Fruit fly (Drosophila melanogaster) whole organism, embryonic: ENCODE measurements around the gene Bdp1.

Experiments
- B-H2 ChIP-seq: fragments of 200-800 bp; sonication (Bioruptor generic); optimal IDR thresholded peaks from 2 replicates; lab custom pipeline; 2018; ENCODE audit warnings: missing biosample characterization, mild to moderate bottlenecking, missing genetic modification characterization
- C15 ChIP-seq: fragments of 200-800 bp; sonication (Bioruptor generic); IDR thresholded peaks from 3 replicates; pipeline ENCODE4 v1.3.6; 2022; ENCODE audit warnings: missing biosample characterization, missing genetic modification characterization
- CG10267 ChIP-seq: fragments of 200-800 bp; sonication (Bioruptor generic); optimal IDR thresholded peaks from 2 replicates; lab custom pipeline; 2018; ENCODE audit warnings: missing biosample characterization, mild to moderate bottlenecking, missing genetic modification characterization, moderate library complexity
- CG12104 ChIP-seq: fragments of 200-800 bp; sonication (Bioruptor generic); optimal IDR thresholded peaks from 3 replicates; lab custom pipeline; 2016; ENCODE audit warnings: missing biosample characterization, missing genetic modification characterization
- CG14441 ChIP-seq: fragments of 200-800 bp; sonication (Bioruptor generic); IDR thresholded peaks from 2 replicates; pipeline ENCODE4 v1.3.6; 2022; ENCODE audit warnings: missing biosample characterization, missing genetic modification characterization
- CG14667 ChIP-seq: fragments of 200-800 bp; sonication (Bioruptor generic); IDR thresholded peaks from 2 replicates; pipeline ENCODE4 v1.3.6; 2022; ENCODE audit warnings: missing biosample characterization, missing genetic modification characterization
- CG16863 ChIP-seq: fragments of 200-800 bp; sonication (Bioruptor generic); optimal IDR thresholded peaks from 3 replicates; lab custom pipeline; 2016; ENCODE audit warnings: missing biosample characterization, missing genetic modification characterization
- CG17568 ChIP-seq: fragments of 200-800 bp; sonication (Bioruptor generic); optimal IDR thresholded peaks from 2 replicates; lab custom pipeline; 2018; ENCODE audit warnings: missing biosample characterization, mild to moderate bottlenecking, missing genetic modification characterization, moderate library complexity
- CG17829 ChIP-seq: fragments of 200-800 bp; optimal IDR thresholded peaks from 2 replicates; lab custom pipeline; 2019; ENCODE audit warnings: missing biosample characterization, mild to moderate bottlenecking, missing genetic modification characterization, moderate library complexity
- CG1832 ChIP-seq: fragments of 200-800 bp; sonication (Bioruptor generic); optimal IDR thresholded peaks from 2 replicates; lab custom pipeline; 2017; ENCODE audit warnings: missing biosample characterization, mild to moderate bottlenecking, missing genetic modification characterization, inconsistent platforms
- CG18764 ChIP-seq: fragments of 200-800 bp; sonication (Bioruptor generic); optimal IDR thresholded peaks from 3 replicates; lab custom pipeline; 2016; ENCODE audit warnings: missing biosample characterization, missing genetic modification characterization
- CG31365 ChIP-seq: fragments of 200-800 bp; sonication (Bioruptor generic); optimal IDR thresholded peaks from 2 replicates; lab custom pipeline; 2018; ENCODE audit warnings: missing biosample characterization, mild to moderate bottlenecking, missing genetic modification characterization
- CG3163 ChIP-seq: fragments of 200-800 bp; sonication (Bioruptor generic); optimal IDR thresholded peaks from 3 replicates; lab custom pipeline; 2016; ENCODE audit warnings: missing biosample characterization, missing genetic modification characterization
- CG3281 ChIP-seq: fragments of 200-800 bp; sonication (Bioruptor generic); optimal IDR thresholded peaks from 3 replicates; lab custom pipeline; 2017; ENCODE audit warnings: missing biosample characterization, mild to moderate bottlenecking, missing genetic modification characterization
- CTCF ChIP-seq: fragments of 200-800 bp; sonication (Bioruptor generic); optimal IDR thresholded peaks from 2 replicates; lab custom pipeline; 2017; ENCODE audit warnings: missing biosample characterization, mild to moderate bottlenecking, missing genetic modification characterization, moderate library complexity
- CkIIα-i1 ChIP-seq: fragments of 200-800 bp; sonication (Bioruptor generic); IDR thresholded peaks from 2 replicates; pipeline ENCODE4 v1.3.6; 2022; ENCODE audit warnings: missing biosample characterization, missing genetic modification characterization
- Dfd ChIP-seq, 2 experiments: fragments of >200 bp; optimal IDR thresholded peaks; 2 replicates each; lab custom pipeline; 2017; ENCODE audit warnings: missing biosample characterization in 2 of 2, missing genetic modification characterization in 2 of 2
- E2f2 ChIP-seq: fragments of 200-800 bp; sonication (Bioruptor generic); IDR thresholded peaks from 2 replicates; pipeline ENCODE4 v1.3.6; 2022; ENCODE audit warnings: missing biosample characterization, missing genetic modification characterization
- Ets65A ChIP-seq: fragments of 200-800 bp; sonication (Bioruptor generic); peaks from one replicate; lab custom pipeline; 2016; ENCODE audit warnings: missing biosample characterization, missing genetic modification characterization
- Fer3 ChIP-seq: fragments of 200-800 bp; sonication (Bioruptor generic); optimal IDR thresholded peaks from 2 replicates; lab custom pipeline; 2018; ENCODE audit warnings: missing biosample characterization, mild to moderate bottlenecking, missing genetic modification characterization, moderate library complexity
- Gsc ChIP-seq: fragments of 200-800 bp; sonication (Bioruptor generic); IDR thresholded peaks from 2 replicates; pipeline ENCODE4 v1.3.6; 2022; ENCODE audit warnings: missing biosample characterization, missing genetic modification characterization
- HHEX ChIP-seq: fragments of 200-800 bp; sonication (Bioruptor generic); optimal IDR thresholded peaks from 3 replicates; lab custom pipeline; 2017; ENCODE audit warnings: missing biosample characterization, mild to moderate bottlenecking, missing genetic modification characterization, missing genetic modification reagents
- Med ChIP-seq: fragments of 200-800 bp; sonication (Bioruptor generic); peaks from one replicate; lab custom pipeline; 2016; ENCODE audit warnings: missing biosample characterization, missing genetic modification characterization, mild to moderate bottlenecking, inconsistent platforms, moderate library complexity
- NC2β ChIP-seq: fragments of 200-800 bp; sonication (Bioruptor generic); optimal IDR thresholded peaks from 2 replicates; lab custom pipeline; 2016; ENCODE audit warnings: missing biosample characterization, missing genetic modification characterization
- NK7.1 ChIP-seq: fragments of 200-800 bp; sonication (Bioruptor generic); optimal IDR thresholded peaks from 3 replicates; lab custom pipeline; 2016; ENCODE audit warnings: missing biosample characterization, missing genetic modification characterization
- Nf-YB ChIP-seq: fragments of 200-800 bp; sonication (Bioruptor generic); optimal IDR thresholded peaks from 3 replicates; lab custom pipeline; 2019; ENCODE audit warnings: missing biosample characterization, mild to moderate bottlenecking, missing genetic modification characterization, moderate library complexity
- Oaz ChIP-seq: fragments of 200-800 bp; sonication (Bioruptor generic); IDR thresholded peaks from 2 replicates; pipeline ENCODE4 v1.3.6; 2022; ENCODE audit warnings: missing biosample characterization, missing genetic modification characterization
- Side ChIP-seq: fragments of 200-800 bp; sonication (Bioruptor generic); optimal IDR thresholded peaks from 2 replicates; lab custom pipeline; 2016; ENCODE audit warnings: missing biosample characterization, missing genetic modification characterization
- Stat92E ChIP-seq, 3 experiments: fragments of >200 bp in 2 of 3; fragments of 200-800 bp in 1 of 3; sonication (Bioruptor generic) in 1 of 3; optimal IDR thresholded peaks; 2 replicates each; lab custom pipeline; 2017 to 2019; ENCODE audit warnings: missing biosample characterization in 3 of 3, missing genetic modification characterization in 3 of 3, mild to moderate bottlenecking in 1 of 3, moderate library complexity in 1 of 3
- abd-A ChIP-seq: fragments of 200-800 bp; sonication (Bioruptor generic); optimal IDR thresholded peaks from 3 replicates; lab custom pipeline; 2019; ENCODE audit warnings: missing biosample characterization, mild to moderate bottlenecking, missing genetic modification characterization, moderate library complexity
- bowl ChIP-seq: fragments of 200-800 bp; sonication (Bioruptor generic); IDR thresholded peaks from 2 replicates; pipeline ENCODE4 v1.3.6; 2022; ENCODE audit warnings: missing biosample characterization, missing genetic modification characterization
- cad ChIP-seq: fragments of >200 bp; optimal IDR thresholded peaks from 2 replicates; lab custom pipeline; 2017; ENCODE audit warnings: missing biosample characterization, missing genetic modification characterization
- caup ChIP-seq: fragments of 200-800 bp; sonication (Bioruptor generic); optimal IDR thresholded peaks from 3 replicates; lab custom pipeline; 2017; ENCODE audit warnings: missing biosample characterization, mild to moderate bottlenecking, missing genetic modification characterization, moderate library complexity; ENCODE audit not compliant: severe bottlenecking
- chm ChIP-seq: fragments of 200-800 bp; sonication (Bioruptor generic); IDR thresholded peaks from 2 replicates; pipeline ENCODE4 v1.3.6; 2022; ENCODE audit warnings: missing biosample characterization, missing genetic modification characterization
- grn ChIP-seq: fragments of 200-800 bp; sonication (Bioruptor generic); optimal IDR thresholded peaks from 3 replicates; lab custom pipeline; 2017; ENCODE audit warnings: missing biosample characterization, missing genetic modification characterization
- ind ChIP-seq: fragments of 200-800 bp; sonication (Bioruptor generic); optimal IDR thresholded peaks from 3 replicates; lab custom pipeline; 2016; ENCODE audit warnings: missing biosample characterization, missing genetic modification characterization
- mirr ChIP-seq: fragments of 200-800 bp; sonication (Bioruptor generic); optimal IDR thresholded peaks from 3 replicates; lab custom pipeline; 2018; ENCODE audit warnings: missing biosample characterization, mild to moderate bottlenecking, missing genetic modification characterization
- nmo ChIP-seq: fragments of 200-800 bp; sonication (Bioruptor generic); optimal IDR thresholded peaks from 2 replicates; lab custom pipeline; 2018; ENCODE audit warnings: missing biosample characterization, mild to moderate bottlenecking, missing genetic modification characterization, moderate library complexity
- onecut ChIP-seq: fragments of 200-800 bp; sonication (Bioruptor generic); IDR thresholded peaks from 2 replicates; pipeline ENCODE4 v1.3.6; 2022; ENCODE audit warnings: missing biosample characterization, missing genetic modification characterization
- pho ChIP-seq: fragments of 200-800 bp; sonication (Bioruptor generic); optimal IDR thresholded peaks from 2 replicates; lab custom pipeline; 2016; ENCODE audit warnings: missing biosample characterization, missing genetic modification characterization
- phol ChIP-seq: fragments of 200-800 bp; sonication (Bioruptor generic); optimal IDR thresholded peaks from 3 replicates; lab custom pipeline; 2018; ENCODE audit warnings: missing biosample characterization, mild to moderate bottlenecking, missing genetic modification characterization, moderate library complexity
- pita ChIP-seq: fragments of 200-800 bp; sonication (Bioruptor generic); optimal IDR thresholded peaks from 2 replicates; lab custom pipeline; 2017; ENCODE audit warnings: missing biosample characterization, mild to moderate bottlenecking, missing genetic modification characterization
- repo ChIP-seq: fragments of 200-800 bp; sonication (Bioruptor generic); optimal IDR thresholded peaks from 2 replicates; lab custom pipeline; 2016; ENCODE audit warnings: missing biosample characterization, missing genetic modification characterization
- rib ChIP-seq: fragments of 200-800 bp; sonication (Bioruptor generic); IDR thresholded peaks from 2 replicates; pipeline ENCODE4 v1.3.6; 2022; ENCODE audit warnings: missing biosample characterization, missing genetic modification characterization
- sisA ChIP-seq: fragments of 200-800 bp; sonication (Bioruptor generic); IDR thresholded peaks from 2 replicates; pipeline ENCODE4 v1.3.6; 2022; ENCODE audit warnings: missing biosample characterization, missing genetic modification characterization
- slou ChIP-seq: fragments of 200-800 bp; sonication (Bioruptor generic); optimal IDR thresholded peaks from 3 replicates; lab custom pipeline; 2016; ENCODE audit warnings: missing biosample characterization, missing genetic modification characterization
- sqz ChIP-seq: fragments of 200-800 bp; sonication (Bioruptor generic); optimal IDR thresholded peaks from 3 replicates; lab custom pipeline; 2018; ENCODE audit warnings: missing biosample characterization, mild to moderate bottlenecking, missing genetic modification characterization
- tap ChIP-seq: fragments of 200-800 bp; optimal IDR thresholded peaks from 3 replicates; lab custom pipeline; 2019; ENCODE audit warnings: missing biosample characterization, mild to moderate bottlenecking, missing genetic modification characterization, moderate library complexity
- tll ChIP-seq, 2 experiments: fragments of 200-800 bp in 1 of 2; fragments of >200 bp in 1 of 2; sonication (Bioruptor generic) in 1 of 2; optimal IDR thresholded peaks; 2 replicates each; lab custom pipeline; 2017 to 2019; ENCODE audit warnings: missing biosample characterization in 2 of 2, missing genetic modification characterization in 2 of 2, mild to moderate bottlenecking in 1 of 2, moderate library complexity in 1 of 2
- wor ChIP-seq: fragments of 200-800 bp; sonication (Bioruptor generic); IDR thresholded peaks from 2 replicates; pipeline ENCODE4 v1.3.6; 2022; ENCODE audit warnings: missing biosample characterization, missing genetic modification characterization

Bdp1 gene

DNA sequence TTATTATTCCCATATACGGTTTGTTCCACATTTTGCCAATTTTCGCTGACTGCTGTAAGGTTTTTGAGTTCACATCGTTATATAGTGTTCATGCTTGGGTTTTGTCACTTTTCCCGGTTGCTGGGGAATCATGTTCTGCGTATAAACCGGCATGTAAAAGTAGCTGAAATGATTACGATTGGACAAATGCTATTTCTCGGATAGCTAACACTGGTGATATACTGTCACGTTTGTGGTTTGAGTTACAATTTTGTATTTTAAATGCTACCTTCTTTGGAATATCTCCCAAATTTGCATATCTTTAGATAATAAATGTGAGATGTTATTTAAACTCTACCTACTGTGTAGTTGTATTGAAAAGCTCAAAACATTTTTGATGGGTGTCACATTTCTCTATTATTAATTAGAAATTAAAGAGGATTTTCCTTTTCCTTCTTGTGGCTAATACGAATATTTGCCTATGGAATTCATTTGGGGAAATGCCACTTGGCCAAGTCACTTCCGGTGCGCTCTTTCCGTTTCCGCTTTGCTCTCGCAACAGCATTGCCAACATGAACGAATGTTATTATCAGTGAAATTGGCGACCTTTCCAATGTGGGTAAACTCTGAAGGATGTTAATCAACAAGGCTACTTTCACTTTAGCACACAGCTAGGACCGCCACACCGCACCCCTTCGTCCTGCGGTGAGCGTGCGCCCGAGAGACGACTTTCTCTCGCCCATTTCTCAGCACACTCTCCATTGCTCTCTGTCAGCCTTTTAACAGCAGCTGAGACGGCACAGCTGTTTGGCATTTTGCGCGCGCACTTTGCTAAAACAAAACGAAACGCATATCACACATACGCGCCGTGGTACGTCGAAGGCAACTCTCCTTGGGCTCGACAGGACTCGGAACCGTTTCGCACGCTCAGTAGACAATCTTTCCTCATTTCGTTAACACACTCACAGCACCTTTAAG lies 41.1 kb upstream of the Bdp1 start, which contains the start of the genes CG16956, CG42784 and CG43850 (continued):
- TF ChIP-seq mirr (GFP tag; lab: Kevin White, UChicago): peak; percentile 85
- TF ChIP-seq CG3163 (GFP tag; lab: Kevin White, UChicago): no peak
- TF ChIP-seq CG17568 (GFP tag; lab: Kevin White, UChicago): peak; percentile 87
- peak; percentile 78 for TF ChIP-seq HHEX (GFP tag; lab: Kevin White, UChicago)
- TF ChIP-seq CG16863: no peak
- TF ChIP-seq cad (GFP tag; lab: Kevin White, UChicago): no peak
- TF ChIP-seq wor (GFP tag; lab: Robert Waterston, UW): no peak
- no peak for TF ChIP-seq NK7.1 (GFP tag; lab: Kevin White, UChicago)
- TF ChIP-seq tap (tag; lab: Kevin White, UChicago): peak; percentile 30
- TF ChIP-seq repo (GFP tag; lab: Kevin White, UChicago): no peak
- TF ChIP-seq sqz (GFP tag; lab: Kevin White, UChicago): peak; percentile 26
- TF ChIP-seq Stat92E (GFP tag; optimal IDR thresholded peaks at IDR 0.05; lab: Kevin White, UChicago): no peak
- TF ChIP-seq Ets65A (GFP tag; lab: Kevin White, UChicago): peak; percentile 51
- peak; percentile 59 for TF ChIP-seq onecut (GFP tag; lab: Robert Waterston, UW)
- TF ChIP-seq Gsc: no peak
- peak; percentile 1 for TF ChIP-seq grn (GFP tag; lab: Kevin White, UChicago)
- TF ChIP-seq pho (GFP tag; lab: Kevin White, UChicago): no peak
- TF ChIP-seq CG18764 (GFP tag; lab: Kevin White, UChicago): no peak
- TF ChIP-seq ind (GFP tag; lab: Kevin White, UChicago): no peak
- peak; percentile 85 for TF ChIP-seq B-H2
- peak; percentile 89 for TF ChIP-seq caup (GFP tag; lab: Kevin White, UChicago)
- no peak for TF ChIP-seq CkIIα-i1 (GFP tag; lab: Robert Waterston, UW)
- no peak for TF ChIP-seq pita (GFP tag; lab: Kevin White, UChicago)
- peak; percentile 78 for TF ChIP-seq CG31365 (tag; lab: Kevin White, UChicago)
- TF ChIP-seq Nf-YB: peak; percentile 18
- TF ChIP-seq Fer3 (tag; lab: Kevin White, UChicago): peak; percentile 75
- no peak; the same call in 1 of the 2 replicates for TF ChIP-seq E2f2
- TF ChIP-seq CTCF (GFP tag; lab: Kevin White, UChicago): peak; percentile 7
- no peak for TF ChIP-seq rib (GFP tag; lab: Robert Waterston, UW)
- TF ChIP-seq slou (GFP tag; lab: Kevin White, UChicago): no peak
- peak; percentile 89 for TF ChIP-seq CG3281 (GFP tag; lab: Kevin White, UChicago)
- no peak for TF ChIP-seq CG14667
- TF ChIP-seq Side (GFP tag; lab: Kevin White, UChicago): peak; percentile 28
- TF ChIP-seq bowl: peak; percentile 42; the same call in 1 of the 2 replicates
- TF ChIP-seq Oaz (GFP tag; lab: Robert Waterston, UW): no peak
- no peak for TF ChIP-seq C15 (GFP tag; lab: Robert Waterston, UW)
- no peak for TF ChIP-seq NC2β (GFP tag; lab: Kevin White, UChicago)
- TF ChIP-seq CG10267 (tag; lab: Kevin White, UChicago): peak; percentile 13
- no peak; the same call in 1 of the 2 replicates for TF ChIP-seq chm
- no peak for TF ChIP-seq CG17829 (tag; lab: Kevin White, UChicago)
- TF ChIP-seq sisA (GFP tag; lab: Robert Waterston, UW): no peak
- peak; percentile 92 for TF ChIP-seq Med (GFP tag; lab: Kevin White, UChicago)
- no peak for TF ChIP-seq phol (tag; lab: Kevin White, UChicago)
- TF ChIP-seq abd-A (tag; lab: Kevin White, UChicago): no peak
- no peak for TF ChIP-seq nmo (GFP tag; lab: Kevin White, UChicago)
- TF ChIP-seq CG12104 (GFP tag; lab: Kevin White, UChicago): peak; percentile 30
- TF ChIP-seq Dfd (GFP tag; optimal IDR thresholded peaks at IDR 0.05; lab: Kevin White, UChicago): no peak
- TF ChIP-seq CG1832 (GFP tag; lab: Kevin White, UChicago): no peak
- no peak for TF ChIP-seq tll (GFP tag; optimal IDR thresholded peaks at IDR 0.05; lab: Kevin White, UChicago)
- TF ChIP-seq CG14441 (GFP tag; lab: Robert Waterston, UW): 0 out of 2 replicates have a peak, but pooled peaks have one; percentile 11
